ENCODE assay signal across 4 fruit fly cellular contexts in the genomic region with DNA sequence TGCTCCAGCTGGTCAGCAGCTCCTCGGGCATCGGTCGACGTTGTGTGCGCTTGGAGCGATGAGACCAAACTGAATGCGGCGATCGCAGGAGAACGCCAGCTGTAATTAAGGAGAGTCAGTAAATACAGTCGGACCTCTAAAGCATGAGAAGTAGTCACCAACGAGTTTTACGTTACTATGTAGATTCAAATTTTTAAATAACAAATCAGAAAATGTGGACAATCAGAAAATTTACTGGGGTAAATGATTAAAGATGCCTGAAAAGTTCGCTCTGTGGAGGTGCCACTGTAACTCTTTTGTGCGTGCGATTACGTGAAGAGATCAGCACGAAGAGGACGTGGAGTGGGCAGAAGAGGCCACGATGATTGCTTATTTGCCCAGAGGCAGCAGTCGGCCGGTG.
TF ChIP-seq lines count a peak whose summit lies in the region.

Gene SCOT (plus strand): TSS at position 180 of the 400 bp plus-strand sequence.

- no peak for TF ChIP-seq CTCF in whole organism, embryonic (GFP tag; optimal IDR thresholded peaks at IDR 0.05; lab: Kevin White, UChicago)

TF ChIP-seq in whole organism, embryonic, 481 proteins besides CTCF, POLR2A, EP300 and RAD21 (continues in another document):
- TF ChIP-seq CG12769 (tag; optimal IDR thresholded peaks at IDR 0.05; lab: Kevin White, UChicago) (no peak), Kr (GFP tag; optimal IDR thresholded peaks at IDR 0.05; lab: Kevin White, UChicago) (no peak), Atf3 (GFP tag; optimal IDR thresholded peaks at IDR 0.05; lab: Kevin White, UChicago) (peak; percentile 27), CG11456 (GFP tag; IDR thresholded peaks at IDR 0.05; lab: Robert Waterston, UW) (peak; percentile 77), CG1647 (GFP tag; optimal IDR thresholded peaks at IDR 0.05; lab: Kevin White, UChicago) (peak; percentile 18), Med (GFP tag; lab: Kevin White, UChicago) (peak; percentile 91), CG13123 (GFP tag; optimal IDR thresholded peaks at IDR 0.05; lab: Kevin White, UChicago) (no peak), Mad (GFP tag; optimal IDR thresholded peaks at IDR 0.05; lab: Kevin White, UChicago) (no peak), h (optimal IDR thresholded peaks at IDR 0.05; lab: Kevin White, UChicago) (no peak), shn (GFP tag; optimal IDR thresholded peaks at IDR 0.05; lab: Kevin White, UChicago) (peak; percentile 48), Fer3 (tag; optimal IDR thresholded peaks at IDR 0.05; lab: Kevin White, UChicago) (no peak), hbn (GFP tag; IDR thresholded peaks at IDR 0.05; lab: Robert Waterston, UW; ENCODE audit: partially characterized antibody) (no peak), CG1832 (GFP tag; optimal IDR thresholded peaks at IDR 0.05; lab: Kevin White, UChicago) (no peak), CG2116 (GFP tag; optimal IDR thresholded peaks at IDR 0.05; lab: Kevin White, UChicago) (peak; percentile 10), CG11247 (GFP tag; IDR thresholded peaks at IDR 0.05; lab: Robert Waterston, UW) (peak; percentile 69), slou (GFP tag; optimal IDR thresholded peaks at IDR 0.05; lab: Kevin White, UChicago) (no peak), CG4820 (GFP tag; optimal IDR thresholded peaks at IDR 0.05; lab: Kevin White, UChicago) (peak; percentile 50), crc (GFP tag; optimal IDR thresholded peaks at IDR 0.05; lab: Kevin White, UChicago) (peak; percentile 15), CG6765 (GFP tag; optimal IDR thresholded peaks at IDR 0.05; lab: Kevin White, UChicago) (no peak), CG1602 (GFP tag; optimal IDR thresholded peaks at IDR 0.05; lab: Kevin White, UChicago) (peak; percentile 63), oc (tag; optimal IDR thresholded peaks at IDR 0.05; lab: Kevin White, UChicago) (peak; percentile 71), Dbx (GFP tag; IDR thresholded peaks at IDR 0.05; lab: Robert Waterston, UW) (peak; percentile 13; the same call in 1 of the 3 replicates)

TF ChIP-seq in whole organism, prepupa, 60 proteins besides CTCF, POLR2A, EP300 and RAD21 (continues in another document):
- TF ChIP-seq esn (GFP tag; optimal IDR thresholded peaks at IDR 0.05; lab: Kevin White, UChicago), result peak; percentile 93
- TF ChIP-seq ss (GFP tag; optimal IDR thresholded peaks at IDR 0.05; lab: Kevin White, UChicago), result peak in 1 of 2 experiments; percentile 82
- peak; percentile 96 for TF ChIP-seq CG11294 (GFP tag; IDR thresholded peaks at IDR 0.05; lab: Robert Waterston, UW)
- TF ChIP-seq Eip75B (GFP tag; optimal IDR thresholded peaks at IDR 0.05; lab: Kevin White, UChicago), result peak; percentile 95
- TF ChIP-seq salr (GFP tag; optimal IDR thresholded peaks at IDR 0.05; lab: Kevin White, UChicago), result peak; percentile 92 to 95
- peak; percentile 93 for TF ChIP-seq CG1621 (tag; optimal IDR thresholded peaks at IDR 0.05; lab: Kevin White, UChicago)
- TF ChIP-seq CG31627 (GFP tag; optimal IDR thresholded peaks at IDR 0.05; lab: Kevin White, UChicago), result peak; percentile 94
- TF ChIP-seq CG11762 (GFP tag; optimal IDR thresholded peaks at IDR 0.05; lab: Kevin White, UChicago; ENCODE audit: insufficient read depth), result peak; percentile 91
- peak; percentile 90 for TF ChIP-seq Met (GFP tag; optimal IDR thresholded peaks at IDR 0.05; lab: Kevin White, UChicago)
- peak; percentile 87 for TF ChIP-seq topi (GFP tag; optimal IDR thresholded peaks at IDR 0.05; lab: Kevin White, UChicago)
- peak; percentile 95 for TF ChIP-seq CG10631 (GFP tag; optimal IDR thresholded peaks at IDR 0.05; lab: Kevin White, UChicago)
- peak; percentile 90 for TF ChIP-seq CG8632 (GFP tag; optimal IDR thresholded peaks at IDR 0.05; lab: Kevin White, UChicago)
- peak; percentile 90 for TF ChIP-seq lz (GFP tag; optimal IDR thresholded peaks at IDR 0.05; lab: Kevin White, UChicago)
- peak; percentile 87 for TF ChIP-seq vri (GFP tag; optimal IDR thresholded peaks at IDR 0.05; lab: Kevin White, UChicago)
- peak; percentile 93 for TF ChIP-seq CG7368 (GFP tag; optimal IDR thresholded peaks at IDR 0.05; lab: Kevin White, UChicago)
- TF ChIP-seq CG32006 (GFP tag; optimal IDR thresholded peaks at IDR 0.05; lab: Kevin White, UChicago), result peak; percentile 97
- TF ChIP-seq spab (GFP tag; optimal IDR thresholded peaks at IDR 0.05; lab: Kevin White, UChicago), result peak; percentile 88
- TF ChIP-seq Eip78C (GFP tag; lab: Kevin White, UChicago), result no peak
- peak; percentile 98 for TF ChIP-seq Sox14 (GFP tag; optimal IDR thresholded peaks at IDR 0.05; lab: Kevin White, UChicago)
- TF ChIP-seq eg (GFP tag; IDR thresholded peaks at IDR 0.05; lab: Robert Waterston, UW), result peak; percentile 98
- peak; percentile 54 for TF ChIP-seq Blimp-1 (GFP tag; optimal IDR thresholded peaks at IDR 0.05; lab: Kevin White, UChicago)
- TF ChIP-seq CG34406 (GFP tag; optimal IDR thresholded peaks at IDR 0.05; lab: Kevin White, UChicago), result peak; percentile 91

TF ChIP-seq in whole organism, pupa, 21 proteins besides CTCF, POLR2A, EP300 and RAD21:
- TF ChIP-seq CG15710 (tag; optimal IDR thresholded peaks at IDR 0.05; lab: Kevin White, UChicago) (peak; percentile 93), fd96Ca (GFP tag; IDR thresholded peaks at IDR 0.05; lab: Robert Waterston, UW) (peak; percentile 98), Pif1A (GFP tag; optimal IDR thresholded peaks at IDR 0.05; lab: Kevin White, UChicago) (peak; percentile 95), CG8301 (tag; optimal IDR thresholded peaks at IDR 0.05; lab: Kevin White, UChicago) (peak; percentile 95), CG10348 (GFP tag; IDR thresholded peaks at IDR 0.05; lab: Robert Waterston, UW) (peak; percentile 91), rn (GFP tag; IDR thresholded peaks at IDR 0.05; lab: Robert Waterston, UW) (peak; percentile 95), Pif1B (GFP tag; optimal IDR thresholded peaks at IDR 0.05; lab: Kevin White, UChicago) (peak; percentile 93), D1 (tag; optimal IDR thresholded peaks at IDR 0.05; lab: Kevin White, UChicago) (no peak), EcR (GFP tag; optimal IDR thresholded peaks at IDR 0.05; lab: Kevin White, UChicago) (no peak), CG4496 (GFP tag; IDR thresholded peaks at IDR 0.05; lab: Robert Waterston, UW) (peak; percentile 99), Ets98B (GFP tag; IDR thresholded peaks at IDR 0.05; lab: Robert Waterston, UW) (peak; percentile 98), CG8159 (tag; optimal IDR thresholded peaks at IDR 0.05; lab: Kevin White, UChicago) (peak; percentile 89), Snoo (tag; optimal IDR thresholded peaks at IDR 0.05; lab: Kevin White, UChicago) (no peak), CG12605 (GFP tag; IDR thresholded peaks at IDR 0.05; lab: Robert Waterston, UW) (peak; percentile 98), gl (tag; optimal IDR thresholded peaks at IDR 0.05; lab: Kevin White, UChicago) (peak; percentile 86), CG14655 (GFP tag; optimal IDR thresholded peaks at IDR 0.05; lab: Kevin White, UChicago) (peak; percentile 97), CG13204 (GFP tag; optimal IDR thresholded peaks at IDR 0.05; lab: Kevin White, UChicago) (peak; percentile 82), CG9948 (tag; optimal IDR thresholded peaks at IDR 0.05; lab: Kevin White, UChicago) (peak; percentile 87), CG34367 (tag; optimal IDR thresholded peaks at IDR 0.05; lab: Kevin White, UChicago) (peak; percentile 93), CG17806 (tag; optimal IDR thresholded peaks at IDR 0.05; lab: Kevin White, UChicago) (peak; percentile 92), CG32121 (GFP tag; IDR thresholded peaks at IDR 0.05; lab: Robert Waterston, UW) (peak; percentile 97)
TF ChIP-seq in whole organism, pupa: peak in this region for 18.

TF ChIP-seq in whole organism, wandering third instar larva, 38 proteins besides CTCF, POLR2A, EP300 and RAD21:
- TF ChIP-seq psq (GFP tag; optimal IDR thresholded peaks at IDR 0.05; lab: Kevin White, UChicago) (peak; percentile 73), woc (GFP tag; optimal IDR thresholded peaks at IDR 0.05; lab: Kevin White, UChicago) (no peak), OdsH (GFP tag; optimal IDR thresholded peaks at IDR 0.05; lab: Kevin White, UChicago) (peak; percentile 85), jim (GFP tag; optimal IDR thresholded peaks at IDR 0.05; lab: Kevin White, UChicago) (no peak), Rel (GFP tag; optimal IDR thresholded peaks at IDR 0.05; lab: Kevin White, UChicago) (no peak), Rel (tag; optimal IDR thresholded peaks at IDR 0.05; lab: Kevin White, UChicago) (no peak), Sp1 (GFP tag; optimal IDR thresholded peaks at IDR 0.05; lab: Kevin White, UChicago) (no peak), GATAd (GFP tag; optimal IDR thresholded peaks at IDR 0.05; lab: Kevin White, UChicago) (peak; percentile 20), N (GFP tag; optimal IDR thresholded peaks at IDR 0.05; lab: Kevin White, UChicago) (no peak), ey (GFP tag; optimal IDR thresholded peaks at IDR 0.05; lab: Kevin White, UChicago) (peak; percentile 89), HLH106 (tag; optimal IDR thresholded peaks at IDR 0.05; lab: Kevin White, UChicago) (peak; percentile 76), br (GFP tag; optimal IDR thresholded peaks at IDR 0.05; lab: Kevin White, UChicago) (peak; percentile 83), Vsx2 (GFP tag; optimal IDR thresholded peaks at IDR 0.05; lab: Kevin White, UChicago; ENCODE audit: partially characterized antibody) (no peak), tai (GFP tag; optimal IDR thresholded peaks at IDR 0.05; lab: Kevin White, UChicago) (no peak), Hnf4 (GFP tag; optimal IDR thresholded peaks at IDR 0.05; lab: Kevin White, UChicago) (no peak), CrebA (GFP tag; optimal IDR thresholded peaks at IDR 0.05; lab: Kevin White, UChicago; ENCODE audit: borderline replicate concordance) (no peak), sage (GFP tag; optimal IDR thresholded peaks at IDR 0.05; lab: Kevin White, UChicago) (no peak), Mio (GFP tag; optimal IDR thresholded peaks at IDR 0.05; lab: Kevin White, UChicago) (no peak), rgr (GFP tag; optimal IDR thresholded peaks at IDR 0.05; lab: Kevin White, UChicago) (peak; percentile 87), brk (GFP tag; optimal IDR thresholded peaks at IDR 0.05; lab: Kevin White, UChicago) (no peak), sv (GFP tag; optimal IDR thresholded peaks at IDR 0.05; lab: Kevin White, UChicago) (peak; percentile 53), foxo (GFP tag; optimal IDR thresholded peaks at IDR 0.05; lab: Kevin White, UChicago) (peak; percentile 30 to 87), CG32264 (GFP tag; optimal IDR thresholded peaks at IDR 0.05; lab: Kevin White, UChicago) (no peak), Myc (optimal IDR thresholded peaks at IDR 0.05; lab: Kevin White, UChicago) (no peak), fru (GFP tag; optimal IDR thresholded peaks at IDR 0.05; lab: Kevin White, UChicago) (peak; percentile 80)

Comparison
In these comparisons a context has a peak if more than half of its experiments do, and no peak if none do; other contexts are left out.
1. Of the 7 proteins assayed by ChIP-seq in both whole organism, embryonic and whole organism, prepupa: peak only in whole organism, embryonic: none; only in whole organism, prepupa: Blimp-1, Hr39 and Lpt; in both: CG16779, Gug and Sox102F; in neither: 1.